Fruit fly (Drosophila melanogaster) whole organism, embryonic: ENCODE measurements around the gene TkR86C.

ENCODE experiments used
- Atf6 ChIP-seq: fragments of 200-800 bp; sonication (Bioruptor generic); IDR thresholded peaks from 2 replicates; pipeline ENCODE4 v1.3.6; 2022; ENCODE audit warnings: missing biosample characterization, missing genetic modification characterization
- CG10147 ChIP-seq: fragments of 200-800 bp; sonication (Bioruptor generic); optimal IDR thresholded peaks from 2 replicates; lab custom pipeline; 2019; ENCODE audit warnings: missing biosample characterization, mild to moderate bottlenecking, missing genetic modification characterization, moderate library complexity
- CG10431 ChIP-seq: fragments of 200-800 bp; sonication (Bioruptor generic); optimal IDR thresholded peaks from 3 replicates; lab custom pipeline; 2018; ENCODE audit warnings: missing biosample characterization, mild to moderate bottlenecking, missing genetic modification characterization
- CG11398 ChIP-seq: fragments of 200-800 bp; sonication (Bioruptor generic); optimal IDR thresholded peaks from 2 replicates; lab custom pipeline; 2016; ENCODE audit warnings: missing biosample characterization, missing genetic modification characterization
- CG1233 ChIP-seq: fragments of 200-800 bp; sonication (Bioruptor generic); optimal IDR thresholded peaks from 4 replicates; lab custom pipeline; 2018; ENCODE audit warnings: missing biosample characterization, mild to moderate bottlenecking, missing genetic modification characterization
- CG13296 ChIP-seq: fragments of 200-800 bp; sonication (Bioruptor generic); optimal IDR thresholded peaks from 3 replicates; lab custom pipeline; 2018; ENCODE audit warnings: missing biosample characterization, mild to moderate bottlenecking, missing genetic modification characterization
- CG14965 ChIP-seq: fragments of 200-800 bp; sonication (Bioruptor generic); optimal IDR thresholded peaks from 2 replicates; lab custom pipeline; 2016; ENCODE audit warnings: missing biosample characterization, missing genetic modification characterization, borderline replicate concordance
- CG15514 ChIP-seq: fragments of 200-800 bp; sonication (Bioruptor generic); optimal IDR thresholded peaks from 3 replicates; lab custom pipeline; 2017; ENCODE audit warnings: missing biosample characterization, missing genetic modification characterization, mild to moderate bottlenecking, moderate library complexity, missing genetic modification reagents
- CG17829 ChIP-seq: fragments of 200-800 bp; optimal IDR thresholded peaks from 2 replicates; lab custom pipeline; 2019; ENCODE audit warnings: missing biosample characterization, mild to moderate bottlenecking, missing genetic modification characterization, moderate library complexity
- CG1832 ChIP-seq: fragments of 200-800 bp; sonication (Bioruptor generic); optimal IDR thresholded peaks from 2 replicates; lab custom pipeline; 2017; ENCODE audit warnings: missing biosample characterization, mild to moderate bottlenecking, missing genetic modification characterization, inconsistent platforms
- CG3065 ChIP-seq: fragments of 200-800 bp; sonication (Bioruptor generic); optimal IDR thresholded peaks from 2 replicates; lab custom pipeline; 2016; ENCODE audit warnings: missing biosample characterization, missing genetic modification characterization
- CG31224 ChIP-seq: fragments of 200-800 bp; sonication (Bioruptor generic); IDR thresholded peaks from 2 replicates; pipeline ENCODE4 v1.3.6; 2022; ENCODE audit warnings: missing biosample characterization, missing genetic modification characterization
- CG31441 ChIP-seq: fragments of 200-800 bp; sonication (Bioruptor generic); IDR thresholded peaks from 2 replicates; pipeline ENCODE4 v1.3.6; 2022; ENCODE audit warnings: missing biosample characterization, missing genetic modification characterization
- CG32532 ChIP-seq: fragments of 200-800 bp; sonication (Bioruptor generic); IDR thresholded peaks from 2 replicates; pipeline ENCODE4 v1.3.6; 2022; ENCODE audit warnings: missing biosample characterization, missing genetic modification characterization
- CG34376 ChIP-seq: fragments of 200-800 bp; sonication (Bioruptor generic); optimal IDR thresholded peaks from 2 replicates; lab custom pipeline; 2018; ENCODE audit warnings: missing biosample characterization, mild to moderate bottlenecking, missing genetic modification characterization
- CG4424 ChIP-seq: fragments of 200-800 bp; sonication (Bioruptor generic); optimal IDR thresholded peaks from 3 replicates; lab custom pipeline; 2016; ENCODE audit warnings: missing biosample characterization, missing genetic modification characterization
- CG6791 ChIP-seq: fragments of 200-800 bp; sonication (Bioruptor generic); IDR thresholded peaks from 3 replicates; pipeline ENCODE4 v1.3.6; 2022; ENCODE audit warnings: missing biosample characterization, missing genetic modification characterization; ENCODE audit not compliant: partially characterized antibody
- CG7745 ChIP-seq: fragments of 200-800 bp; sonication (Bioruptor generic); optimal IDR thresholded peaks from 2 replicates; lab custom pipeline; 2018; ENCODE audit warnings: missing biosample characterization, mild to moderate bottlenecking, missing genetic modification characterization, moderate library complexity
- CG8944 ChIP-seq: fragments of 200-800 bp; sonication (Bioruptor generic); optimal IDR thresholded peaks from 3 replicates; lab custom pipeline; 2016; ENCODE audit warnings: missing biosample characterization, missing genetic modification characterization
- Chrac-16 ChIP-seq: fragments of 200-800 bp; sonication (Bioruptor generic); optimal IDR thresholded peaks from 3 replicates; lab custom pipeline; 2016; ENCODE audit warnings: missing biosample characterization, missing genetic modification characterization
- D ChIP-seq, 2 experiments: fragments of 200-800 bp in 1 of 2; fragments of >200 bp in 1 of 2; sonication (Bioruptor generic) in 1 of 2; optimal IDR thresholded peaks; 2 replicates in 1 of 2; 3 replicates in 1 of 2; lab custom pipeline; 2017; ENCODE audit warnings: mild to moderate bottlenecking in 1 of 2, missing biosample characterization in 1 of 2, missing genetic modification characterization in 1 of 2, missing genetic modification reagents in 1 of 2
- D19B ChIP-seq: fragments of 200-800 bp; sonication (Bioruptor generic); optimal IDR thresholded peaks from 2 replicates; lab custom pipeline; 2017; ENCODE audit warnings: missing biosample characterization, mild to moderate bottlenecking, missing genetic modification characterization
- Dref ChIP-seq: fragments of 200-800 bp; sonication (Bioruptor generic); IDR thresholded peaks from 2 replicates; pipeline ENCODE4 v1.3.6; 2022; ENCODE audit warnings: missing biosample characterization, missing genetic modification characterization
- Eip74EF ChIP-seq, 2 experiments: fragments of 200-800 bp in 1 of 2; fragments of >200 bp in 1 of 2; sonication (Bioruptor generic) in 1 of 2; optimal IDR thresholded peaks; 2 replicates each; lab custom pipeline; 2017 to 2019; ENCODE audit warnings: missing biosample characterization in 2 of 2, missing genetic modification characterization in 2 of 2, mild to moderate bottlenecking in 1 of 2, moderate library complexity in 1 of 2
- HLH3B ChIP-seq: fragments of 200-800 bp; sonication (Bioruptor generic); IDR thresholded peaks from 2 replicates; pipeline ENCODE4 v1.3.6; 2022; ENCODE audit warnings: missing biosample characterization, missing genetic modification characterization
- HLH4C ChIP-seq: fragments of 200-800 bp; sonication (Bioruptor generic); IDR thresholded peaks from 3 replicates; pipeline ENCODE4 v1.3.6; 2022; ENCODE audit warnings: missing biosample characterization, missing genetic modification characterization; ENCODE audit not compliant: partially characterized antibody
- HLH54F ChIP-seq: fragments of 200-800 bp; sonication (Bioruptor generic); optimal IDR thresholded peaks from 3 replicates; lab custom pipeline; 2016; ENCODE audit warnings: missing biosample characterization, missing genetic modification characterization
- Hsf ChIP-seq: fragments of 200-800 bp; sonication (Bioruptor generic); optimal IDR thresholded peaks from 3 replicates; lab custom pipeline; 2016; ENCODE audit warnings: missing biosample characterization, missing genetic modification characterization
- Opbp ChIP-seq: fragments of 200-800 bp; sonication (Bioruptor generic); IDR thresholded peaks from 3 replicates; pipeline ENCODE4 v1.3.6; 2022; ENCODE audit warnings: missing biosample characterization, missing genetic modification characterization; ENCODE audit not compliant: partially characterized antibody
- Optix ChIP-seq: fragments of 200-800 bp; sonication (Bioruptor generic); IDR thresholded peaks from 3 replicates; pipeline ENCODE4 v1.3.6; 2022; ENCODE audit warnings: missing biosample characterization, missing genetic modification characterization
- Xbp1 ChIP-seq: fragments of 200-800 bp; sonication (Bioruptor generic); optimal IDR thresholded peaks from 3 replicates; lab custom pipeline; 2016; ENCODE audit warnings: missing biosample characterization, mild to moderate bottlenecking, missing genetic modification characterization
- bowl ChIP-seq: fragments of 200-800 bp; sonication (Bioruptor generic); IDR thresholded peaks from 2 replicates; pipeline ENCODE4 v1.3.6; 2022; ENCODE audit warnings: missing biosample characterization, missing genetic modification characterization
- chn ChIP-seq: fragments of 200-800 bp; sonication (Bioruptor generic); optimal IDR thresholded peaks from 2 replicates; lab custom pipeline; 2016; ENCODE audit warnings: missing biosample characterization, missing genetic modification characterization
- dm ChIP-seq: fragments of 200-800 bp; sonication (Bioruptor generic); optimal IDR thresholded peaks from 3 replicates; lab custom pipeline; 2016; ENCODE audit warnings: missing biosample characterization, missing genetic modification characterization
- fd64A ChIP-seq: fragments of 200-800 bp; sonication (Bioruptor generic); optimal IDR thresholded peaks from 3 replicates; lab custom pipeline; 2018; ENCODE audit warnings: missing biosample characterization, mild to moderate bottlenecking, missing genetic modification characterization
- grn ChIP-seq: fragments of 200-800 bp; sonication (Bioruptor generic); optimal IDR thresholded peaks from 3 replicates; lab custom pipeline; 2017; ENCODE audit warnings: missing biosample characterization, missing genetic modification characterization
- gt ChIP-seq: fragments of 200-800 bp; sonication (Bioruptor generic); IDR thresholded peaks from 2 replicates; pipeline ENCODE4 v1.3.6; 2022; ENCODE audit warnings: missing biosample characterization, missing genetic modification characterization
- onecut ChIP-seq: fragments of 200-800 bp; sonication (Bioruptor generic); IDR thresholded peaks from 2 replicates; pipeline ENCODE4 v1.3.6; 2022; ENCODE audit warnings: missing biosample characterization, missing genetic modification characterization
- peb ChIP-seq: fragments of 200-800 bp; sonication (Bioruptor generic); IDR thresholded peaks from 2 replicates; pipeline ENCODE4 v1.3.6; 2022; ENCODE audit warnings: missing biosample characterization, missing genetic modification characterization
- pros ChIP-seq: fragments of 200-800 bp; sonication (Bioruptor generic); optimal IDR thresholded peaks from 3 replicates; lab custom pipeline; 2019; ENCODE audit warnings: missing biosample characterization, mild to moderate bottlenecking, missing genetic modification characterization, moderate library complexity
- sens ChIP-seq: fragments of 200-800 bp; sonication (Bioruptor generic); peaks from one replicate; lab custom pipeline; 2016; ENCODE audit warnings: missing biosample characterization, missing genetic modification characterization
- sens-2 ChIP-seq: fragments of 200-800 bp; sonication (Bioruptor generic); IDR thresholded peaks from 2 replicates; pipeline ENCODE4 v1.3.6; 2022; ENCODE audit warnings: missing biosample characterization, missing genetic modification characterization
- tap ChIP-seq: fragments of 200-800 bp; optimal IDR thresholded peaks from 3 replicates; lab custom pipeline; 2019; ENCODE audit warnings: missing biosample characterization, mild to moderate bottlenecking, missing genetic modification characterization, moderate library complexity
- unc-4 ChIP-seq: fragments of 200-800 bp; sonication (Bioruptor generic); IDR thresholded peaks from 2 replicates; pipeline ENCODE4 v1.3.6; 2022; ENCODE audit warnings: missing biosample characterization, missing genetic modification characterization; ENCODE audit not compliant: partially characterized antibody
- unpg ChIP-seq: fragments of 200-800 bp; sonication (Bioruptor generic); optimal IDR thresholded peaks from 3 replicates; lab custom pipeline; 2018; ENCODE audit warnings: missing biosample characterization, mild to moderate bottlenecking, missing genetic modification characterization, moderate library complexity
- vnd ChIP-seq: fragments of 200-800 bp; sonication (Bioruptor generic); IDR thresholded peaks from 3 replicates; pipeline ENCODE4 v1.3.6; 2022; ENCODE audit warnings: missing biosample characterization, missing genetic modification characterization; ENCODE audit not compliant: partially characterized antibody

Gene TkR86C

DNA sequence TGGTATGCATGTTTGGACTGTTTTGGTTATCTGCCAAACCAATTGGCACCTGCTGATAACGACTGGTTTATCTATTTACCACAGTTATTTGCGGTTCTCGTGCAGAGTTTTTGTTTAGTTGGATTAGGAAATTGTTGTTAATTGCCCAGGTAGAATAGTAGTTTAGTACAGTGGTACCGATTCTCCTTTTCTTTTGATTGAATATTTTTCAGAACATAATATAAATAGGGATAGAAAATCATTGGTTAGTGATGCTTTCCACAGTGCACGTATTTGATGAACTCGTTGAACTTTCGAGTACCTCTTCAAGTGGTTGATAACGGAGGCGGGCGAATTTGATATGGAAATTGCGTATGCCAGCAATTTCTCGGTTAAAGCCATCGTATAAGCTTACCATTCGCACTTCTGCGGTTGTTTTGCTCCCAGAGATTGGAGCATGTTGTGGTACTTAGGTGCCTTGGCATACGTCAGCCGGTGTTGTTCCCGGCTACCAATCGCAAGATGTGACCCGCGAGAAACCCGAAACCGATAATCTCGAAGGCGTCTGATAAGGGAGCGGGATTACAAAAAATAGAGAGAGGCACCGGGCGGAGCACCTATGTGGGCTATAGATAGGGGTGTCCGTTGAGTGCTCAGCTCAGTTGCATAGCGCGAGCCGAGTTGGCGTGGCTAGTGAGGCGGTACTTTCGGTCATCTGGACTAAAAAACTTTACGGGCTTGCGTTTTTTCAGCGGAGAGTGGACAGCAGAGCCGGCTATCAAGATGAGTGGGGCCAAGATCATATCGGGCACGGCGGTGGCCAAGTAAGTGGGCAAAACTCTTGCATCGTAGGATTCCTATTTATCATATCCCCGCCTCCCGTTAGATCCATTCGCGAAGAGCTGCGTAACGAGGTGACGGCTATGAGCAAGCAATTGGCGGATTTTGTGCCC is 51.7 kb downstream of the TkR86C start (continued):
- TF ChIP-seq CG13296 (GFP tag; lab: Kevin White, UChicago) (peak; percentile 36), CG32532 (peak; percentile 52; the same call in 1 of the 2 replicates), CG34376 (GFP tag; lab: Kevin White, UChicago) (peak; percentile 93), peb (GFP tag; lab: Robert Waterston, UW) (no peak)

DNA sequence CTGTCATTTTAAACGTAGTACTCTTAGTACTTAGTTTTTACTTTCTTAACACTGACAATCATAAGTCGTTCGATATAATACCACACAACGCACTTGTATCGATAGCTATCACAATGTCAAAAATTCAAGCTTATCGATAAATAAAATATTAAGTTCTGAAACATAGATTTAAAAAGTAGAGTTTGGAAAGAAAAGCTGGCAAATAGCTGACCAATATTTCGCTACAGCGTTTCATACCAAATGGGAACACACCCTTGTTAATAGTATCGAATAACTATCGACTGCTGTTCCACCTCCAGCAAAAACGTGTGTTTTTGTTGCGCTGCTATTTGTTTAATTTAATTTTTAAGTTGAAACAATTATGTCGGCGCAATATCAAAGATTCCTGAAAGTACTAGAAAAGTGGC is 54.7 kb downstream of the TkR86C start, which contains the start of the genes pug, CG14683 and CG46459:
pug (plus strand) TSS at position 164 of the 407 bp plus-strand sequence.
CG14683 (plus strand) TSS at position 277 of the 407 bp plus-strand sequence.
CG46459 (plus strand) TSS at position 277 of the 407 bp plus-strand sequence.
- TF ChIP-seq CG10431 (GFP tag; lab: Kevin White, UChicago) (no peak), CG7745 (no peak), D (optimal IDR thresholded peaks at IDR 0.05; lab: Kevin White, UChicago) (no peak), D (GFP tag; optimal IDR thresholded peaks at IDR 0.05; lab: Kevin White, UChicago) (no peak), CG10147 (GFP tag; lab: Kevin White, UChicago) (peak; percentile 52), Chrac-16 (GFP tag; lab: Kevin White, UChicago) (peak; percentile 8), CG1233 (GFP tag; lab: Kevin White, UChicago) (no peak), CG11398 (no peak), CG6791 (GFP tag; lab: Robert Waterston, UW) (peak; percentile 92), CG31441 (GFP tag; lab: Robert Waterston, UW) (no peak), Xbp1 (GFP tag; lab: Kevin White, UChicago) (peak; percentile 38), chn (GFP tag; lab: Kevin White, UChicago) (no peak), CG17829 (peak; percentile 45), CG31224 (GFP tag; lab: Robert Waterston, UW) (0 out of 2 replicates have a peak, but pooled peaks have one; percentile 16), fd64A (GFP tag; lab: Kevin White, UChicago) (no peak), CG3065 (GFP tag; lab: Kevin White, UChicago) (no peak), bowl (GFP tag; lab: Robert Waterston, UW) (no peak), pros (GFP tag; lab: Kevin White, UChicago) (no peak), gt (no peak), unpg (GFP tag; lab: Kevin White, UChicago) (peak; percentile 44), Optix (no peak), Atf6 (GFP tag; lab: Robert Waterston, UW) (0 out of 2 replicates have a peak, but pooled peaks have one; percentile 20), unc-4 (GFP tag; lab: Robert Waterston, UW) (peak; percentile 96), D19B (GFP tag; lab: Kevin White, UChicago) (no peak), HLH54F (GFP tag; lab: Kevin White, UChicago) (peak; percentile 48), HLH3B (GFP tag; lab: Robert Waterston, UW) (no peak), Dref (peak; percentile 77), dm (GFP tag; lab: Kevin White, UChicago) (peak; percentile 73), CG15514 (GFP tag; lab: Kevin White, UChicago) (peak; percentile 22), Opbp (GFP tag; lab: Robert Waterston, UW) (peak; percentile 94), Eip74EF (GFP tag; optimal IDR thresholded peaks at IDR 0.05; lab: Kevin White, UChicago) (no peak), CG14965 (GFP tag; lab: Kevin White, UChicago) (no peak), CG8944 (GFP tag; lab: Kevin White, UChicago) (peak; percentile 32), CG4424 (GFP tag; lab: Kevin White, UChicago) (peak; percentile 40), sens-2 (GFP tag; lab: Robert Waterston, UW) (no peak), sens (GFP tag; lab: Kevin White, UChicago) (peak; percentile 91), HLH4C (peak; percentile 95), onecut (GFP tag; lab: Robert Waterston, UW) (no peak), Hsf (peak; percentile 41), grn (no peak), vnd (peak; percentile 97), tap (tag; lab: Kevin White, UChicago) (no peak), CG1832 (GFP tag; lab: Kevin White, UChicago) (no peak)
